Worm (Caenorhabditis elegans) whole organism, young adult: ENCODE data around the gene K08H10.6.

Source experiments
- B0035.1 ChIP-seq: sonication (generic microtip); optimal IDR thresholded peaks from 2 replicates; lab custom pipeline; 2016; ENCODE audit warnings: missing genetic modification characterization, mild to moderate bottlenecking, missing compliant biosample characterization, missing genotype, missing genetic modification reagents
- F23B12.7 ChIP-seq: sonication (generic microtip); optimal IDR thresholded peaks from 2 replicates; lab custom pipeline; 2017; ENCODE audit warnings: missing genetic modification characterization, mild to moderate bottlenecking, missing compliant biosample characterization, antibody characterized with exemption, moderate library complexity; ENCODE audit not compliant: insufficient read depth
- F39B2.1 ChIP-seq: fragments of 200-800 bp; sonication (Bioruptor generic); IDR thresholded peaks from 2 replicates; pipeline ENCODE4 v1.3.6; 2022; ENCODE audit warnings: missing genetic modification reagents, missing genetic modification characterization, missing compliant biosample characterization
- F49E8.2 ChIP-seq: sonication (generic microtip); optimal IDR thresholded peaks from 3 replicates; lab custom pipeline; 2017; ENCODE audit warnings: missing genetic modification characterization, mild to moderate bottlenecking, missing compliant biosample characterization, antibody characterized with exemption, moderate library complexity; ENCODE audit not compliant: insufficient read depth
- F57C9.4 ChIP-seq: sonication (generic microtip); optimal IDR thresholded peaks from 2 replicates; lab custom pipeline; 2017; ENCODE audit warnings: mild to moderate bottlenecking, missing genetic modification characterization, missing compliant biosample characterization
- T07F8.4 ChIP-seq: sonication (generic microtip); optimal IDR thresholded peaks from 2 replicates; lab custom pipeline; 2016; ENCODE audit warnings: mild to moderate bottlenecking, missing genetic modification characterization, moderate library complexity, missing compliant biosample characterization
- Y79H2A.3 ChIP-seq: fragments of 200-800 bp; sonication (Bioruptor generic); conservative IDR thresholded peaks from 2 replicates; pipeline ENCODE4 v1.3.6; 2022; ENCODE audit warnings: missing genetic modification reagents, missing genetic modification characterization, missing compliant biosample characterization
- ZK185.1 ChIP-seq: sonication (generic microtip); optimal IDR thresholded peaks from 2 replicates; lab custom pipeline; 2016; ENCODE audit warnings: mild to moderate bottlenecking, missing genetic modification characterization, missing compliant biosample characterization; ENCODE audit not compliant: poor library complexity, severe bottlenecking
- athp-1 ChIP-seq: sonication (generic microtip); optimal IDR thresholded peaks from 2 replicates; lab custom pipeline; 2017; ENCODE audit warnings: mild to moderate bottlenecking, missing genetic modification characterization, missing compliant biosample characterization
- attf-5 ChIP-seq: fragments of 200-800 bp; sonication (Bioruptor generic); optimal IDR thresholded peaks from 2 replicates; lab custom pipeline; 2018; ENCODE audit warnings: mild to moderate bottlenecking, missing genetic modification characterization, missing compliant biosample characterization
- ccch-3 ChIP-seq: fragments of 200-800 bp; sonication (Bioruptor generic); optimal IDR thresholded peaks from 2 replicates; lab custom pipeline; 2018; ENCODE audit warnings: mild to moderate bottlenecking, missing genetic modification characterization, missing compliant biosample characterization
- ceh-40 ChIP-seq: fragments of 200-800 bp; sonication (Bioruptor generic); IDR thresholded peaks from 2 replicates; pipeline ENCODE4 v1.3.6; 2022; ENCODE audit warnings: missing genetic modification characterization, missing compliant biosample characterization
- ceh-58 ChIP-seq: fragments of 200-800 bp; sonication (Bioruptor generic); IDR thresholded peaks from 2 replicates; pipeline ENCODE4 v1.3.6; 2022; ENCODE audit warnings: missing genetic modification characterization, missing compliant biosample characterization
- ceh-79 ChIP-seq: sonication (generic microtip); optimal IDR thresholded peaks from 2 replicates; lab custom pipeline; 2017; ENCODE audit warnings: mild to moderate bottlenecking, missing genetic modification characterization, missing compliant biosample characterization
- chd-7 ChIP-seq: sonication (generic microtip); optimal IDR thresholded peaks from 2 replicates; lab custom pipeline; 2016; ENCODE audit warnings: mild to moderate bottlenecking, missing genetic modification characterization, moderate library complexity, missing compliant biosample characterization
- dox-1 ChIP-seq: fragments of 200-800 bp; sonication (Bioruptor generic); IDR thresholded peaks from 2 replicates; pipeline ENCODE4 v1.3.6; 2022; ENCODE audit warnings: missing genetic modification reagents, missing genetic modification characterization, missing compliant biosample characterization
- dpl-1 ChIP-seq: fragments of 150-350 bp; optimal IDR thresholded peaks from 2 replicates; lab custom pipeline; 2014; ENCODE audit warnings: missing biosample characterization, missing genetic modification reagents, missing genetic modification characterization
- efl-1 ChIP-seq: fragments of 150-350 bp; optimal IDR thresholded peaks from 2 replicates; lab custom pipeline; 2014; ENCODE audit warnings: missing biosample characterization, missing genetic modification reagents, missing genetic modification characterization
- egl-18 ChIP-seq: fragments of 200-800 bp; sonication (Bioruptor generic); IDR thresholded peaks from 2 replicates; pipeline ENCODE4 v1.3.6; 2022; ENCODE audit warnings: missing genetic modification reagents, missing genetic modification characterization, missing compliant biosample characterization
- egl-44 ChIP-seq: fragments of 200-800 bp; sonication (Bioruptor generic); IDR thresholded peaks from 2 replicates; pipeline ENCODE4 v1.3.6; 2022; ENCODE audit warnings: missing genetic modification reagents, missing genetic modification characterization, missing compliant biosample characterization
- ekl-4 ChIP-seq: fragments of 200-800 bp; sonication (Bioruptor generic); IDR thresholded peaks from 2 replicates; pipeline ENCODE4 v1.3.6; 2022; ENCODE audit warnings: missing genetic modification reagents, missing genetic modification characterization, missing compliant biosample characterization
- ets-4 ChIP-seq: fragments of 200-800 bp; sonication (Bioruptor generic); optimal IDR thresholded peaks from 2 replicates; lab custom pipeline; 2018; ENCODE audit warnings: mild to moderate bottlenecking, missing genetic modification characterization, missing compliant biosample characterization
- him-1 ChIP-seq: sonication (generic microtip); optimal IDR thresholded peaks from 2 replicates; lab custom pipeline; 2016; ENCODE audit warnings: missing genotype, missing genetic modification reagents, missing genetic modification characterization, missing compliant biosample characterization
- hlh-12 ChIP-seq: sonication (generic microtip); optimal IDR thresholded peaks from 2 replicates; lab custom pipeline; 2016; ENCODE audit warnings: missing genetic modification characterization, missing compliant biosample characterization
- hlh-26 ChIP-seq: fragments of 200-800 bp; sonication (Bioruptor generic); conservative IDR thresholded peaks from 2 replicates; pipeline ENCODE4 v1.3.6; 2022; ENCODE audit warnings: missing genetic modification reagents, missing genetic modification characterization, missing compliant biosample characterization
- hmg-20 ChIP-seq: fragments of 200-800 bp; sonication (Bioruptor generic); IDR thresholded peaks from 2 replicates; pipeline ENCODE4 v1.3.6; 2022; ENCODE audit warnings: missing genetic modification reagents, missing genetic modification characterization, missing compliant biosample characterization
- lag-1 ChIP-seq: fragments of 200-800 bp; sonication (Bioruptor generic); IDR thresholded peaks from 2 replicates; pipeline ENCODE4 v1.3.6; 2022; ENCODE audit warnings: missing genetic modification reagents, missing genetic modification characterization, missing compliant biosample characterization
- let-526 ChIP-seq: fragments of 200-800 bp; sonication (Bioruptor generic); IDR thresholded peaks from 2 replicates; pipeline ENCODE4 v1.3.6; 2022; ENCODE audit warnings: missing genetic modification reagents, missing genetic modification characterization, missing compliant biosample characterization
- lin-40 ChIP-seq: sonication (generic microtip); optimal IDR thresholded peaks from 2 replicates; lab custom pipeline; 2016; ENCODE audit warnings: missing genetic modification characterization, mild to moderate bottlenecking, missing compliant biosample characterization, missing genotype, missing genetic modification reagents
- lsl-1 ChIP-seq: fragments of 200-800 bp; sonication (Bioruptor generic); optimal IDR thresholded peaks from 2 replicates; lab custom pipeline; 2018; ENCODE audit warnings: mild to moderate bottlenecking, missing genetic modification characterization, moderate library complexity, missing compliant biosample characterization
- lsy-27 ChIP-seq: sonication (generic microtip); optimal IDR thresholded peaks from 2 replicates; lab custom pipeline; 2017; ENCODE audit warnings: missing genetic modification characterization, mild to moderate bottlenecking, missing compliant biosample characterization, antibody characterized with exemption, missing genotype, borderline replicate concordance; ENCODE audit not compliant: insufficient read depth
- madf-10 ChIP-seq: sonication (generic microtip); optimal IDR thresholded peaks from 2 replicates; lab custom pipeline; 2016; ENCODE audit warnings: mild to moderate bottlenecking, missing genetic modification characterization, missing compliant biosample characterization
- madf-6 ChIP-seq: fragments of 200-800 bp; sonication (Bioruptor generic); IDR thresholded peaks from 2 replicates; pipeline ENCODE4 v1.3.6; 2022; ENCODE audit warnings: missing genetic modification reagents, missing genetic modification characterization, missing compliant biosample characterization
- nfyb-1 ChIP-seq: fragments of 200-800 bp; sonication (Bioruptor generic); IDR thresholded peaks from 2 replicates; pipeline ENCODE4 v1.3.6; 2022; ENCODE audit warnings: missing genetic modification reagents, missing genetic modification characterization, missing compliant biosample characterization
- nhr-80 ChIP-seq: sonication (generic microtip); optimal IDR thresholded peaks from 2 replicates; lab custom pipeline; 2016; ENCODE audit warnings: missing genetic modification characterization, missing compliant biosample characterization
- pbrm-1 ChIP-seq: fragments of 200-800 bp; sonication (Bioruptor generic); IDR thresholded peaks from 2 replicates; pipeline ENCODE4 v1.3.6; 2022; ENCODE audit warnings: missing genetic modification reagents, missing genetic modification characterization, missing compliant biosample characterization
- pha-4 ChIP-seq: fragments of 150-350 bp; sonication (generic microtip); optimal IDR thresholded peaks from 2 replicates; lab custom pipeline; 2014; ENCODE audit warnings: missing biosample characterization, missing genetic modification reagents, missing genetic modification characterization
- rec-8 ChIP-seq, 2 experiments: sonication (generic microtip); optimal IDR thresholded peaks; 2 replicates each; lab custom pipeline; 2016; ENCODE audit warnings: mild to moderate bottlenecking in 2 of 2, missing genetic modification characterization in 2 of 2, missing genetic modification reagents in 2 of 2, missing genotype in 2 of 2, missing biosample characterization in 1 of 2, missing compliant biosample characterization in 1 of 2, moderate library complexity in 1 of 2
- snpc-1.1 ChIP-seq: sonication (generic microtip); optimal IDR thresholded peaks from 2 replicates; lab custom pipeline; 2017; ENCODE audit warnings: missing genetic modification characterization, mild to moderate bottlenecking, missing compliant biosample characterization, antibody characterized with exemption, moderate library complexity, missing genotype, missing genetic modification reagents; ENCODE audit not compliant: insufficient read depth
- snpc-1.3 ChIP-seq: sonication (generic microtip); optimal IDR thresholded peaks from 2 replicates; lab custom pipeline; 2017; ENCODE audit warnings: missing genetic modification characterization, mild to moderate bottlenecking, missing compliant biosample characterization, antibody characterized with exemption, moderate library complexity, missing genotype, missing genetic modification reagents; ENCODE audit not compliant: insufficient read depth
- snpc-3.4 ChIP-seq: sonication (generic microtip); optimal IDR thresholded peaks from 2 replicates; lab custom pipeline; 2017; ENCODE audit warnings: missing genetic modification characterization, mild to moderate bottlenecking, missing compliant biosample characterization, antibody characterized with exemption, moderate library complexity, missing genotype, missing genetic modification reagents
- somi-1 ChIP-seq: fragments of 200-800 bp; sonication (Bioruptor generic); optimal IDR thresholded peaks from 2 replicates; lab custom pipeline; 2018; ENCODE audit warnings: mild to moderate bottlenecking, missing genetic modification characterization, missing compliant biosample characterization
- unc-130 ChIP-seq: sonication (generic microtip); optimal IDR thresholded peaks from 2 replicates; lab custom pipeline; 2016; ENCODE audit warnings: missing genetic modification reagents, missing genetic modification characterization, missing compliant biosample characterization
- unc-62 ChIP-seq: fragments of 150-350 bp; optimal IDR thresholded peaks from 2 replicates; lab custom pipeline; 2014; ENCODE audit warnings: missing biosample characterization, missing genetic modification reagents, missing genetic modification characterization
- ztf-25 ChIP-seq: fragments of 200-800 bp; sonication (Bioruptor generic); IDR thresholded peaks from 2 replicates; pipeline ENCODE4 v1.3.6; 2022; ENCODE audit warnings: missing genetic modification reagents, missing genetic modification characterization, missing compliant biosample characterization
- ztf-26 ChIP-seq: sonication (generic microtip); optimal IDR thresholded peaks from 2 replicates; lab custom pipeline; 2017; ENCODE audit warnings: missing genetic modification characterization, missing compliant biosample characterization
- ztf-3 ChIP-seq: fragments of 200-800 bp; sonication (Bioruptor generic); optimal IDR thresholded peaks from 2 replicates; lab custom pipeline; 2018; ENCODE audit warnings: mild to moderate bottlenecking, missing genetic modification characterization, missing compliant biosample characterization

The K08H10.6 gene

ce11 chrV:9970119-9970518 is 25.6 kb downstream of the K08H10.6 start (continued):
- peak; percentile 92 for TF ChIP-seq snpc-1.3 (tag; lab: Kevin White, UChicago)
- peak; percentile 35 for TF ChIP-seq ztf-3
- 0 out of 2 replicates have a peak, but pooled peaks have one; percentile 27 for TF ChIP-seq hlh-26
- TF ChIP-seq let-526 (GFP tag; lab: Robert Waterston, UW), result 0 out of 2 replicates have a peak, but pooled peaks have one; percentile 34
- TF ChIP-seq B0035.1 (tag; lab: Kevin White, UChicago), result peak; percentile 89
- peak; percentile 95; the same call in 1 of the 2 replicates for TF ChIP-seq ceh-58
- TF ChIP-seq F57C9.4, result peak; percentile 20
- TF ChIP-seq ztf-26 (tag; lab: Kevin White, UChicago), result peak; percentile 75
- TF ChIP-seq snpc-3.4 (tag; lab: Kevin White, UChicago), result peak; percentile 84
- TF ChIP-seq lsl-1 (GFP tag; lab: Kevin White, UChicago), result peak; percentile 53
- no peak for TF ChIP-seq unc-62
- TF ChIP-seq ceh-79 (tag; lab: Kevin White, UChicago), result peak; percentile 94
- peak; percentile 49 for TF ChIP-seq ccch-3 (GFP tag; lab: Kevin White, UChicago)
- TF ChIP-seq ets-4, result peak; percentile 84
- TF ChIP-seq somi-1 (GFP tag; lab: Kevin White, UChicago), result peak; percentile 85
- peak; percentile 88 to 96 for TF ChIP-seq rec-8 (tag; optimal IDR thresholded peaks at IDR 0.05; lab: Kevin White, UChicago)
- TF ChIP-seq hmg-20 (GFP tag; lab: Robert Waterston, UW), result peak; percentile 90
- peak; percentile 76 for TF ChIP-seq unc-130
- TF ChIP-seq snpc-1.1, result peak; percentile 65
- no peak for TF ChIP-seq Y79H2A.3
- peak; percentile 71 for TF ChIP-seq F49E8.2 (tag; lab: Kevin White, UChicago)
- peak; percentile 56 for TF ChIP-seq nhr-80 (tag; lab: Kevin White, UChicago)
- TF ChIP-seq pbrm-1, result peak; percentile 59; the same call in 1 of the 2 replicates
- no peak for TF ChIP-seq pha-4 (tag; lab: Kevin White, UChicago)
- TF ChIP-seq madf-10 (tag; lab: Kevin White, UChicago), result peak; percentile 85
- TF ChIP-seq him-1 (tag; lab: Kevin White, UChicago), result peak; percentile 97
- TF ChIP-seq ZK185.1, result peak; percentile 94
- no peak for TF ChIP-seq lsy-27 (tag; lab: Kevin White, UChicago)
- TF ChIP-seq athp-1 (tag; lab: Kevin White, UChicago), result peak; percentile 95
- peak; percentile 93 for TF ChIP-seq nfyb-1
- TF ChIP-seq attf-5, result peak; percentile 85
- peak; percentile 95 for TF ChIP-seq ztf-25 (GFP tag; lab: Robert Waterston, UW)
- TF ChIP-seq T07F8.4 (tag; lab: Kevin White, UChicago), result peak; percentile 94
- TF ChIP-seq ceh-40 (GFP tag; lab: Robert Waterston, UW), result peak; percentile 81; the same call in 1 of the 2 replicates
- TF ChIP-seq F23B12.7 (tag; lab: Kevin White, UChicago), result peak; percentile 94
- peak; percentile 92 for TF ChIP-seq egl-44 (GFP tag; lab: Robert Waterston, UW)
- peak; percentile 95 for TF ChIP-seq chd-7 (tag; lab: Kevin White, UChicago)
- peak; percentile 82 for TF ChIP-seq ekl-4 (GFP tag; lab: Robert Waterston, UW)
- no peak for TF ChIP-seq lag-1
- TF ChIP-seq efl-1 (GFP tag; lab: Kevin White, UChicago), result peak; percentile 32
- TF ChIP-seq egl-18 (GFP tag; lab: Robert Waterston, UW), result 0 out of 2 replicates have a peak, but pooled peaks have one; percentile 60
- TF ChIP-seq dox-1 (GFP tag; lab: Robert Waterston, UW), result peak; percentile 87
- peak; percentile 47; the same call in 1 of the 2 replicates for TF ChIP-seq F39B2.1 (GFP tag; lab: Robert Waterston, UW)
- no peak for TF ChIP-seq dpl-1 (GFP tag; lab: Kevin White, UChicago)
- TF ChIP-seq madf-6 (GFP tag; lab: Robert Waterston, UW), result peak; percentile 71
- TF ChIP-seq hlh-12 (tag; lab: Kevin White, UChicago), result peak; percentile 74
- peak; percentile 77 for TF ChIP-seq lin-40 (tag; lab: Kevin White, UChicago)
